Fruit fly (Drosophila melanogaster) S2 (cell line): ENCODE results near the gene CG4511.

ENCODE experiments used
- CG8478 ChIP-seq: fragments of >200 bp; optimal IDR thresholded peaks from 2 replicates; lab custom pipeline; 2018
- CTCF ChIP-seq, 2 experiments: fragments of >200 bp; optimal IDR thresholded peaks; 2 replicates each; lab custom pipeline; 2018

DNA sequence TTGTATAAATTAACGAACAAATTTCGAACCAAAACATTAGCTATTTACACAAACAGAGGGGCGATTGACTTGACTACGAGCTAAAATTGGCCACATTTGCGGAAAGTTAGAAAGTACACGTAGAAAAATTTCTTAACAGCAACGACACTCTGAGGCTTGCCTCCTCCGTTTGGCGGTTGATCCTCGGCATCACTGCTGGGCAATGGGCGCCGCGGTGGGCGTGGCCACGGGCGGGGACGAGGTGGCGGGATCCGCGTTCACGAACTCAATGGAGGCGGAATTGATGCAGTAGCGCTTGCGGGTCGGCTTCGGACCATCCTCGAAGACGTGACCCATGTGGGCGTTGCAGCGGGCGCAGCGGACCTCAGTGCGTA is 9.1 kb downstream of the CG4511 start:
- TF ChIP-seq CTCF (optimal IDR thresholded peaks at IDR 0.05; lab: Kevin White, UChicago) (no peak), CG8478 (lab: Kevin White, UChicago) (no peak)
